Fruit fly (Drosophila melanogaster) whole organism: ENCODE measurements around the gene Xrp1.

Experiments
- CG8478 ChIP-seq: fragments of >200 bp; optimal IDR thresholded peaks from 2 replicates; lab custom pipeline; 2018; ENCODE audit warnings: inconsistent platforms
- Dll ChIP-seq: fragments of >200 bp; optimal IDR thresholded peaks from 2 replicates; lab custom pipeline; 2017
- pan ChIP-seq: fragments of >200 bp; optimal IDR thresholded peaks from 2 replicates; lab custom pipeline; 2017
- psq ChIP-seq: fragments of >200 bp; optimal IDR thresholded peaks from 2 replicates; lab custom pipeline; 2017
- usp ChIP-seq: fragments of >200 bp; optimal IDR thresholded peaks from 2 replicates; lab custom pipeline; 2017; ENCODE audit warnings: missing biosample characterization, missing genetic modification characterization, mixed read lengths

dm6 chr3R:18949896-18950295 lies 35.1 kb downstream of the Xrp1 start, which contains the start of gene CG43732:
- no peak for TF ChIP-seq pan (lab: Kevin White, UChicago)
- no peak for TF ChIP-seq psq (lab: Kevin White, UChicago)
- TF ChIP-seq CG8478 (lab: Kevin White, UChicago): no peak
- no peak for TF ChIP-seq usp (GFP tag; lab: Kevin White, UChicago)
- no peak for TF ChIP-seq Dll
